Worm (Caenorhabditis elegans): Measurements from ENCODE around the gene abhd-14.
A peak's percentile ranks its signal among the peaks of the same experiment; 100 is the strongest.

Gene abhd-14

DNA sequence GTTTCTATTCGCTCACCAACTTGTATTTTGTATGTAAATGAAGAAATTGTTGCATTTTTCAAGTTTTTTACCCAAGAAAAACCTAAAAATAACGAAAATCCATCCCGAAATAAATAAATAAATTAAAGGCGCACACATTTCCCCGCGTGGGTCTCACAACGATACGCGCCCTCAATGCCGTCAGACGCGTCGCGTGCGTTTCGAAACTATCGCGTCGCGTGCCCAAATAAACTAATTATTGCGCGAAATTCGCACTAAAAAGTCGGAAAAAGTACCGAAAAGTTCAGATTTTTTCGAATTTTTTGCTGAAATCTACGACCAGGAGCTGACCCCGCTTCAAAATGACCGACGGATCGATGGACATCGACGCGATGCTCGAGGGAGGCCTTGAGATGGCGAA is 17.4 kb downstream of the abhd-14 start, which contains the start of gene rbm-39:
Gene rbm-39 (plus strand): TSS at position 178 of the 400 bp plus-strand sequence.
- TF ChIP-seq pes-1 (GFP tag; IDR thresholded peaks at IDR 0.05) (peak; percentile 52; the same call in 1 of the 2 replicates), tbx-37 (GFP tag; conservative IDR thresholded peaks at IDR 0.05) (no peak), hmg-4 (GFP tag; optimal IDR thresholded peaks at IDR 0.05) (no peak), F13C5.2 (tag; optimal IDR thresholded peaks at IDR 0.05) (peak; percentile 51), ceh-36 (tag; optimal IDR thresholded peaks at IDR 0.05) (no peak), tbx-11 (GFP tag; IDR thresholded peaks at IDR 0.05) (no peak)

DNA sequence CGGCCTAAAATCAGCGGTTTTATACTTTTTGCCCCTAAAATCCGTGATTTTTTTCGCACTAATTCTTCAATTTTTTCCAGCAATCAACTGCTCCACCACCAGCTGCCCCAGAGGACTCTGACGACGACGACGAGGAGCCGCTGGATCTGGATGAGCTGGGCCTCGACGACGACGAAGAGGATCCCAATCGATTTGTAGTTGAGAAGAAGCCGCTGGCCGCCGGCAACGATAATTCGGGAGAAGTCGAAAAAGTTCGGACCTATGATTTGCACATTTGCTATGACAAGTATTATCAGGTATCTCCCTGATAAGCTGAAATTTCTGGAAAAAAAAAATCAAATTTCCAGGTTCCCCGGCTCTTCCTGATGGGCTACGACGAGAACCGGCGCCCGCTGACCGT is 18.1 kb downstream of the abhd-14 start:
- TF ChIP-seq ceh-36 (tag; optimal IDR thresholded peaks at IDR 0.05) = no peak
- TF ChIP-seq pes-1 (GFP tag; IDR thresholded peaks at IDR 0.05) = no peak
- no peak for TF ChIP-seq tbx-11 (GFP tag; IDR thresholded peaks at IDR 0.05)
- no peak for TF ChIP-seq tra-4 (tag; optimal IDR thresholded peaks at IDR 0.05)
- no peak for TF ChIP-seq sea-1 (GFP tag; conservative IDR thresholded peaks at IDR 0.05)
- no peak for TF ChIP-seq F13C5.2 (tag; optimal IDR thresholded peaks at IDR 0.05)
- no peak for TF ChIP-seq flt-1 (GFP tag; IDR thresholded peaks at IDR 0.05)
- no peak for TF ChIP-seq scrt-1 (GFP tag; IDR thresholded peaks at IDR 0.05)
- TF ChIP-seq ets-7 (tag; optimal IDR thresholded peaks at IDR 0.05) = no peak

ce11 chrIV:1010212-1010611 is 19.6 kb downstream of the abhd-14 start, which contains the start of gene atg-3:
atg-3 (plus strand) TSS chrIV:1010512.
- TF ChIP-seq hnd-1 (tag; optimal IDR thresholded peaks at IDR 0.05) = no peak
- TF ChIP-seq hmbx-1 (tag; optimal IDR thresholded peaks at IDR 0.05) = no peak
- no peak for TF ChIP-seq B0310.2 (tag; optimal IDR thresholded peaks at IDR 0.05)
- TF ChIP-seq ets-7 (tag; optimal IDR thresholded peaks at IDR 0.05) = no peak

- TF ChIP-seq ets-7 (tag; optimal IDR thresholded peaks at IDR 0.05) (no peak), ceh-36 (tag; optimal IDR thresholded peaks at IDR 0.05) (no peak), tbx-11 (GFP tag; IDR thresholded peaks at IDR 0.05) (no peak), tra-4 (tag; optimal IDR thresholded peaks at IDR 0.05) (no peak), hnd-1 (tag; optimal IDR thresholded peaks at IDR 0.05) (no peak), aly-1 (tag; optimal IDR thresholded peaks at IDR 0.05) (no peak), hmg-4 (GFP tag; optimal IDR thresholded peaks at IDR 0.05) (no peak), ceh-13 (GFP tag; optimal IDR thresholded peaks at IDR 0.05) (no peak), sea-1 (GFP tag; conservative IDR thresholded peaks at IDR 0.05) (no peak), B0310.2 (tag; optimal IDR thresholded peaks at IDR 0.05) (no peak), scrt-1 (GFP tag; IDR thresholded peaks at IDR 0.05) (no peak), hmbx-1 (tag; optimal IDR thresholded peaks at IDR 0.05) (no peak), tbx-37 (GFP tag; conservative IDR thresholded peaks at IDR 0.05) (no peak)
These were observed 20.3 kb downstream of the abhd-14 start, which contains the start of gene Y55F3AM.9 for ce11 chrIV:1009546-1009945. Y55F3AM.9 (minus strand) TSS chrIV:1009734.

DNA sequence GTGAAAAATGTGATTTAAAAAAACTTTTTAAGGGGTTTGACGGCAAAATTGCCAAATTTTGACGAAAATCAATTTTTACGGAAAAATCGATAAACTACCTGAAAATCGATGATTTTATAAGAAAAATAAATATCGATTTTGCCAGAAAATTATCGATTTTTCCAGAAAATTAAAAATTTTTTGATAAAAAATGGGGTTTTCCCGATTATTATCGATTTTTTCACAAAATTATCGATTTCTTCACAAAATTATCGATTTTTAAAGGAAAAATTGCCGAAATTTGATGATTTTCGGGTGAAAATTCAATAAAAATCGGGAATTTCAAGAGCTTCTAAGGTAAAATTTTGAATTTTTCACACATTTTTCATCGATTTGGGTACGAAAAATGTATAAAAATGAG is 23.2 kb downstream of the abhd-14 start:
- TF ChIP-seq F13C5.2 (tag; optimal IDR thresholded peaks at IDR 0.05) (no peak), hmbx-1 (tag; optimal IDR thresholded peaks at IDR 0.05) (no peak), tbx-37 (GFP tag; conservative IDR thresholded peaks at IDR 0.05) (no peak), ceh-13 (GFP tag; optimal IDR thresholded peaks at IDR 0.05) (no peak), ama-1 (optimal IDR thresholded peaks at IDR 0.05) (no peak), hnd-1 (tag; optimal IDR thresholded peaks at IDR 0.05) (no peak), ets-7 (tag; optimal IDR thresholded peaks at IDR 0.05) (no peak), sea-1 (GFP tag; conservative IDR thresholded peaks at IDR 0.05) (no peak), flt-1 (GFP tag; IDR thresholded peaks at IDR 0.05) (no peak), pes-1 (GFP tag; IDR thresholded peaks at IDR 0.05) (no peak), scrt-1 (GFP tag; IDR thresholded peaks at IDR 0.05) (no peak), aly-1 (tag; optimal IDR thresholded peaks at IDR 0.05) (no peak)

- TF ChIP-seq tbx-11 (GFP tag; IDR thresholded peaks at IDR 0.05) = no peak
- no peak for TF ChIP-seq scrt-1 (GFP tag; IDR thresholded peaks at IDR 0.05)
- no peak for TF ChIP-seq ceh-36 (tag; optimal IDR thresholded peaks at IDR 0.05)
- no peak for TF ChIP-seq hnd-1 (tag; optimal IDR thresholded peaks at IDR 0.05)
- no peak for TF ChIP-seq ets-7 (tag; optimal IDR thresholded peaks at IDR 0.05)
- no peak for TF ChIP-seq sea-1 (GFP tag; conservative IDR thresholded peaks at IDR 0.05)
- TF ChIP-seq flt-1 (GFP tag; IDR thresholded peaks at IDR 0.05) = no peak
- TF ChIP-seq ama-1 (optimal IDR thresholded peaks at IDR 0.05) = no peak
- TF ChIP-seq hmg-4 (GFP tag; optimal IDR thresholded peaks at IDR 0.05) = no peak
- no peak for TF ChIP-seq aly-1 (tag; optimal IDR thresholded peaks at IDR 0.05)
- no peak for TF ChIP-seq tbx-37 (GFP tag; conservative IDR thresholded peaks at IDR 0.05)
- TF ChIP-seq B0310.2 (tag; optimal IDR thresholded peaks at IDR 0.05) = no peak
- no peak for TF ChIP-seq tra-4 (tag; optimal IDR thresholded peaks at IDR 0.05)
- no peak for TF ChIP-seq hmbx-1 (tag; optimal IDR thresholded peaks at IDR 0.05)
- no peak for TF ChIP-seq pes-1 (GFP tag; IDR thresholded peaks at IDR 0.05)
These were observed 24.1 kb downstream of the abhd-14 start, which contains the start of gene immp-2 for ce11 chrIV:1005761-1006160. immp-2 (minus strand) TSS chrIV:1005861.

ce11 chrIV:1000441-1000840 is 29.4 kb downstream of the abhd-14 start:
- no peak for TF ChIP-seq ama-1 (optimal IDR thresholded peaks at IDR 0.05)
- TF ChIP-seq tbx-37 (GFP tag; conservative IDR thresholded peaks at IDR 0.05) = no peak

DNA sequence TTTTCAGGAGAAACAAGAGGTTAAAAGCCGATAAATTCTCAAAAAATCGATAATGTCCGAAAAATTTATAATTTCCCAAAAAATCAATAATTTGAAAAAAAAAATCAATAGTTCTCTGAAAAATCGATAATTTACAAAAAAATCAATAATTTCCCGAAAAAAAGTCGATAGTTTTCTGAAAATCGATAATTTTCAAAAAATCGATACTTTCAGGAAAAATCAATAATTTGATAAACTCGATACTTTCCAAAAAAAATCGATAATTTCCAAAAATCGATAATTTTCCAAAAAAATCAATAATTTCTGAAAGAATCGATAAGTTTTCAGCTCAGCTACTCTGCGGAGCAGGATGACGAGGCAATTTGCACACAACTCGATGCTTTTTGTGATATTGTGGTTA is 30.2 kb downstream of the abhd-14 start:
- no peak for TF ChIP-seq hmg-4 (GFP tag; optimal IDR thresholded peaks at IDR 0.05)
- TF ChIP-seq pes-1 (GFP tag; IDR thresholded peaks at IDR 0.05) = no peak
- no peak for TF ChIP-seq flt-1 (GFP tag; IDR thresholded peaks at IDR 0.05)
- no peak for TF ChIP-seq tbx-11 (GFP tag; IDR thresholded peaks at IDR 0.05)
- TF ChIP-seq sea-1 (GFP tag; conservative IDR thresholded peaks at IDR 0.05) = no peak
- no peak for TF ChIP-seq B0310.2 (tag; optimal IDR thresholded peaks at IDR 0.05)
- TF ChIP-seq scrt-1 (GFP tag; IDR thresholded peaks at IDR 0.05) = no peak
- no peak for TF ChIP-seq ets-7 (tag; optimal IDR thresholded peaks at IDR 0.05)
- no peak for TF ChIP-seq hnd-1 (tag; optimal IDR thresholded peaks at IDR 0.05)
- TF ChIP-seq F13C5.2 (tag; optimal IDR thresholded peaks at IDR 0.05) = no peak
- no peak for TF ChIP-seq ceh-13 (GFP tag; optimal IDR thresholded peaks at IDR 0.05)
- no peak for TF ChIP-seq hmbx-1 (tag; optimal IDR thresholded peaks at IDR 0.05)
- TF ChIP-seq tbx-37 (GFP tag; conservative IDR thresholded peaks at IDR 0.05) = no peak
- no peak for TF ChIP-seq aly-1 (tag; optimal IDR thresholded peaks at IDR 0.05)
- TF ChIP-seq tra-4 (tag; optimal IDR thresholded peaks at IDR 0.05) = no peak
